Fruit fly (Drosophila melanogaster) whole organism, embryonic: ENCODE measurements around the gene Bhmt.

ENCODE experiments used
- Atf6 ChIP-seq: fragments of 200-800 bp; sonication (Bioruptor generic); IDR thresholded peaks from 2 replicates; pipeline ENCODE4 v1.3.6; 2022; ENCODE audit warnings: missing biosample characterization, missing genetic modification characterization
- B-H2 ChIP-seq: fragments of 200-800 bp; sonication (Bioruptor generic); optimal IDR thresholded peaks from 2 replicates; lab custom pipeline; 2018; ENCODE audit warnings: missing biosample characterization, mild to moderate bottlenecking, missing genetic modification characterization
- CG10209 ChIP-seq: fragments of 200-800 bp; sonication (Bioruptor generic); optimal IDR thresholded peaks from 3 replicates; lab custom pipeline; 2017; ENCODE audit warnings: missing biosample characterization, mild to moderate bottlenecking, missing genetic modification characterization, missing genetic modification reagents
- CG10321 ChIP-seq: fragments of 200-800 bp; sonication (Bioruptor generic); IDR thresholded peaks from 2 replicates; pipeline ENCODE4 v1.3.6; 2022; ENCODE audit warnings: missing biosample characterization, missing genetic modification characterization
- CG10431 ChIP-seq: fragments of 200-800 bp; sonication (Bioruptor generic); optimal IDR thresholded peaks from 3 replicates; lab custom pipeline; 2018; ENCODE audit warnings: missing biosample characterization, mild to moderate bottlenecking, missing genetic modification characterization
- CG10543 ChIP-seq: fragments of 200-800 bp; sonication (Bioruptor generic); optimal IDR thresholded peaks from 3 replicates; lab custom pipeline; 2017; ENCODE audit warnings: missing biosample characterization, mild to moderate bottlenecking, missing genetic modification characterization, moderate library complexity
- CG12155 ChIP-seq: fragments of 200-800 bp; sonication (Bioruptor generic); optimal IDR thresholded peaks from 3 replicates; lab custom pipeline; 2016; ENCODE audit warnings: missing biosample characterization, missing genetic modification characterization
- CG15073 ChIP-seq: fragments of 200-800 bp; sonication (Bioruptor generic); optimal IDR thresholded peaks from 2 replicates; lab custom pipeline; 2016; ENCODE audit warnings: missing biosample characterization, missing genetic modification characterization
- CG15269 ChIP-seq: fragments of 200-800 bp; sonication (Bioruptor generic); optimal IDR thresholded peaks from 2 replicates; lab custom pipeline; 2018; ENCODE audit warnings: missing biosample characterization, mild to moderate bottlenecking, missing genetic modification characterization, moderate library complexity
- CG17385 ChIP-seq: fragments of 200-800 bp; sonication (Bioruptor generic); optimal IDR thresholded peaks from 3 replicates; lab custom pipeline; 2018; ENCODE audit warnings: missing biosample characterization, mild to moderate bottlenecking, missing genetic modification characterization
- CG2875 ChIP-seq: fragments of 200-800 bp; sonication (Bioruptor generic); optimal IDR thresholded peaks from 2 replicates; lab custom pipeline; 2017; ENCODE audit warnings: missing biosample characterization, mild to moderate bottlenecking, missing genetic modification characterization, missing genetic modification reagents
- CG30403 ChIP-seq: fragments of 200-800 bp; sonication (Bioruptor generic); optimal IDR thresholded peaks from 3 replicates; lab custom pipeline; 2016; ENCODE audit warnings: missing biosample characterization, missing genetic modification characterization
- CG3847 ChIP-seq: fragments of 200-800 bp; sonication (Bioruptor generic); IDR thresholded peaks from 2 replicates; pipeline ENCODE4 v1.3.6; 2022; ENCODE audit warnings: missing biosample characterization, missing genetic modification characterization
- CG9215 ChIP-seq: fragments of 200-800 bp; sonication (Bioruptor generic); IDR thresholded peaks from 2 replicates; pipeline ENCODE4 v1.3.6; 2022; ENCODE audit warnings: missing biosample characterization, missing genetic modification characterization
- CG9932 ChIP-seq: fragments of 200-800 bp; sonication (Bioruptor generic); IDR thresholded peaks from 2 replicates; pipeline ENCODE4 v1.3.6; 2022; ENCODE audit warnings: missing biosample characterization, missing genetic modification characterization
- CoRest ChIP-seq: fragments of 200-800 bp; sonication (Bioruptor generic); optimal IDR thresholded peaks from 3 replicates; lab custom pipeline; 2018; ENCODE audit warnings: missing biosample characterization, mild to moderate bottlenecking, missing genetic modification characterization, moderate library complexity
- Dad ChIP-seq: fragments of 200-800 bp; sonication (Bioruptor generic); optimal IDR thresholded peaks from 3 replicates; lab custom pipeline; 2016; ENCODE audit warnings: missing biosample characterization, missing genetic modification characterization
- Fer1 ChIP-seq: fragments of 200-800 bp; sonication (Bioruptor generic); optimal IDR thresholded peaks from 2 replicates; lab custom pipeline; 2017; ENCODE audit warnings: missing biosample characterization, mild to moderate bottlenecking, missing genetic modification characterization
- HmgZ ChIP-seq: fragments of 200-800 bp; sonication (Bioruptor generic); optimal IDR thresholded peaks from 2 replicates; lab custom pipeline; 2018; ENCODE audit warnings: missing biosample characterization, mild to moderate bottlenecking, missing genetic modification characterization
- Ptx1 ChIP-seq: fragments of 200-800 bp; sonication (Bioruptor generic); IDR thresholded peaks from 2 replicates; pipeline ENCODE4 v1.3.6; 2022; ENCODE audit warnings: missing biosample characterization, missing genetic modification characterization
- Sox100B ChIP-seq: fragments of 200-800 bp; sonication (Bioruptor generic); optimal IDR thresholded peaks from 3 replicates; lab custom pipeline; 2018; ENCODE audit warnings: missing biosample characterization, mild to moderate bottlenecking, missing genetic modification characterization
- Taf1 ChIP-seq: fragments of 200-800 bp; sonication (Bioruptor generic); IDR thresholded peaks from 2 replicates; pipeline ENCODE4 v1.3.6; 2022; ENCODE audit warnings: missing biosample characterization, missing genetic modification characterization
- bcd ChIP-seq: fragments of 200-800 bp; sonication (Bioruptor generic); optimal IDR thresholded peaks from 2 replicates; lab custom pipeline; 2017; ENCODE audit warnings: missing biosample characterization, mild to moderate bottlenecking, missing genetic modification characterization
- br ChIP-seq: fragments of >200 bp; optimal IDR thresholded peaks from 2 replicates; lab custom pipeline; 2017
- bsh ChIP-seq, 2 experiments: fragments of 200-800 bp; sonication (Bioruptor generic); optimal IDR thresholded peaks; 2 replicates each; lab custom pipeline; 2017 to 2018; ENCODE audit warnings: mild to moderate bottlenecking in 2 of 2, missing biosample characterization in 2 of 2, missing genetic modification characterization in 2 of 2, moderate library complexity in 1 of 2
- chinmo ChIP-seq: fragments of 200-800 bp; sonication (Bioruptor generic); IDR thresholded peaks from 4 replicates; pipeline ENCODE4 v1.3.6; 2022; ENCODE audit warnings: missing biosample characterization, missing genetic modification characterization; ENCODE audit not compliant: partially characterized antibody
- dmrt11E ChIP-seq: fragments of 200-800 bp; sonication (Bioruptor generic); optimal IDR thresholded peaks from 3 replicates; lab custom pipeline; 2018; ENCODE audit warnings: missing biosample characterization, mild to moderate bottlenecking, missing genetic modification characterization, moderate library complexity
- dmrt99B ChIP-seq: fragments of 200-800 bp; sonication (Bioruptor generic); optimal IDR thresholded peaks from 2 replicates; lab custom pipeline; 2018; ENCODE audit warnings: missing biosample characterization, mild to moderate bottlenecking, missing genetic modification characterization, moderate library complexity
- ewg ChIP-seq: fragments of 200-800 bp; sonication (Bioruptor generic); optimal IDR thresholded peaks from 3 replicates; lab custom pipeline; 2017; ENCODE audit warnings: mild to moderate bottlenecking, missing biosample characterization, missing genetic modification reagents, missing genetic modification characterization
- fd3F ChIP-seq: fragments of 200-800 bp; sonication (Bioruptor generic); optimal IDR thresholded peaks from 2 replicates; lab custom pipeline; 2018; ENCODE audit warnings: missing biosample characterization, mild to moderate bottlenecking, missing genetic modification characterization, moderate library complexity
- grau ChIP-seq: fragments of 200-800 bp; optimal IDR thresholded peaks from 3 replicates; lab custom pipeline; 2019; ENCODE audit warnings: missing biosample characterization, mild to moderate bottlenecking, missing genetic modification characterization, moderate library complexity
- hkb ChIP-seq, 2 experiments: fragments of 200-800 bp in 1 of 2; fragments of >200 bp in 1 of 2; sonication (Bioruptor generic) in 1 of 2; IDR thresholded peaks in 1 of 2; optimal IDR thresholded peaks in 1 of 2; 2 replicates each; pipeline versions ENCODE4 v1.3.6 to Lab custom; 2017 to 2022; ENCODE audit warnings: missing biosample characterization in 1 of 2, missing genetic modification characterization in 1 of 2
- kah ChIP-seq: fragments of 200-800 bp; sonication (Bioruptor generic); optimal IDR thresholded peaks from 2 replicates; lab custom pipeline; 2018; ENCODE audit warnings: missing biosample characterization, mild to moderate bottlenecking, missing genetic modification characterization
- kni ChIP-seq: fragments of 200-800 bp; sonication (Bioruptor generic); optimal IDR thresholded peaks from 3 replicates; lab custom pipeline; 2017; ENCODE audit warnings: mild to moderate bottlenecking, missing biosample characterization, missing genetic modification reagents, missing genetic modification characterization
- lab ChIP-seq: fragments of 200-800 bp; sonication (Bioruptor generic); optimal IDR thresholded peaks from 3 replicates; lab custom pipeline; 2017; ENCODE audit warnings: missing biosample characterization, missing genetic modification characterization, mild to moderate bottlenecking, moderate library complexity, missing genetic modification reagents
- lmd ChIP-seq: fragments of 200-800 bp; sonication (Bioruptor generic); IDR thresholded peaks from 2 replicates; pipeline ENCODE4 v1.3.6; 2022; ENCODE audit warnings: missing biosample characterization, missing genetic modification characterization
- pan ChIP-seq, 4 experiments: fragments of >200 bp in 3 of 4; fragments of 200-800 bp in 1 of 4; sonication (Bioruptor generic) in 1 of 4; optimal IDR thresholded peaks in 3 of 4; IDR thresholded peaks in 1 of 4; 2 replicates each; pipeline versions ENCODE4 v1.3.6 to Lab custom; 2017 to 2022; ENCODE audit warnings: missing biosample characterization in 2 of 4, missing genetic modification characterization in 2 of 4, mixed read lengths in 1 of 4
- pho ChIP-seq: fragments of 200-800 bp; sonication (Bioruptor generic); optimal IDR thresholded peaks from 2 replicates; lab custom pipeline; 2016; ENCODE audit warnings: missing biosample characterization, missing genetic modification characterization
- phol ChIP-seq: fragments of 200-800 bp; sonication (Bioruptor generic); optimal IDR thresholded peaks from 3 replicates; lab custom pipeline; 2018; ENCODE audit warnings: missing biosample characterization, mild to moderate bottlenecking, missing genetic modification characterization, moderate library complexity
- prd ChIP-seq, 3 experiments: fragments of >200 bp in 2 of 3; fragments of 200-800 bp in 1 of 3; sonication (Bioruptor generic) in 1 of 3; optimal IDR thresholded peaks in 2 of 3; IDR thresholded peaks in 1 of 3; 2 replicates in 2 of 3; 3 replicates in 1 of 3; pipeline versions ENCODE4 v1.3.6 to Lab custom; 2017 to 2022; ENCODE audit warnings: missing biosample characterization in 1 of 3, missing genetic modification characterization in 1 of 3
- psq ChIP-seq: fragments of 200-800 bp; sonication (Bioruptor generic); optimal IDR thresholded peaks from 2 replicates; lab custom pipeline; 2017; ENCODE audit warnings: missing biosample characterization, missing genetic modification characterization
- slbo ChIP-seq: fragments of 200-800 bp; sonication (Bioruptor generic); IDR thresholded peaks from 2 replicates; pipeline ENCODE4 v1.3.6; 2022; ENCODE audit warnings: missing biosample characterization, missing genetic modification characterization
- vnd ChIP-seq: fragments of 200-800 bp; sonication (Bioruptor generic); IDR thresholded peaks from 3 replicates; pipeline ENCODE4 v1.3.6; 2022; ENCODE audit warnings: missing biosample characterization, missing genetic modification characterization; ENCODE audit not compliant: partially characterized antibody
- vvl ChIP-seq: fragments of 200-800 bp; sonication (Bioruptor generic); IDR thresholded peaks from 2 replicates; pipeline ENCODE4 v1.3.6; 2022; ENCODE audit warnings: missing biosample characterization, missing genetic modification characterization
- zen ChIP-seq: fragments of 200-800 bp; sonication (Bioruptor generic); optimal IDR thresholded peaks from 3 replicates; lab custom pipeline; 2018; ENCODE audit warnings: missing biosample characterization, mild to moderate bottlenecking, missing genetic modification characterization, moderate library complexity
- zfh1 ChIP-seq: fragments of 200-800 bp; sonication (Bioruptor generic); IDR thresholded peaks from 3 replicates; pipeline ENCODE4 v1.3.6; 2022; ENCODE audit warnings: missing biosample characterization, missing genetic modification characterization

Gene Bhmt

DNA sequence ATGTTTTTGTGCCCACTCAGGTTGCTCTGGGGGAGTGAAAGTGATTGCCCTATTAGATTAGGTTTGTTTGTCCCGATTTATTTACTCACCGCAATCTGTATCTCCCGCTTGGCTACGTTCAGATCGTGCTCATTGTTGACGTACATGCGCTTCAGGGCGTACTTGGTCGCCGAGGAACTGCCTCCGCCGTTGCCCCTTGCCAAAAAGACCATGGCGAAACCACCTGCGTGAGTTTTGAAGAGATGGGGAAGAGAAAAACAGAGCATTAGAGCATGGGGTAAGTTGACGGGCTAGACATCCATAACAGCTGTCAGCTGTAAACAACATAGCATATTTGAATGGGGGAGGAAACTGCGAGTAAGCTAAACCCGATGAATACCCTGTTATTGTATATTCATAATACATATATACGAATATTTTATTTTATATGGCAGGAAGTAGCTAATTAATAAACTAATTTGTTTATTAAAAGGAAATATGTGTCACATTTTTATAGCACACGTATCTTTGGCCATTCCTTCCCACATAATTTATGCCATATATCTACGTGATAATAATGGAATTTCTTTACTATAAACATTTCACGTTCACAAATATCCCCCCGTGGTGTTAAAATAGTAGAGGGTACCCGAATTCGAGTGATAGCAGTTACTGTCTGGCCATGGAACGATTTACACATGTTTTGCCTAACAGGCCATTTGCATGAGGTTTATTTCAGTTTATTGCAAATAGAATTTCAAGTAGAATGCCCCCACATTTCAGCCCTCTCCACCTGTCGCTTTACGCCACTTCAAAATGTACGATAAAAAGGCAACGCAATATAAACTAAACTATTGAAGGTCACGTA, 8.5 kb upstream of the Bhmt start (continued):
- TF ChIP-seq CG15073 (GFP tag; lab: Kevin White, UChicago), result no peak
- peak; percentile 54 for TF ChIP-seq CG15269 (tag; lab: Kevin White, UChicago)
- peak; percentile 74; the same call in 1 of the 4 replicates for TF ChIP-seq chinmo
- peak; percentile 51 for TF ChIP-seq CoRest (tag; lab: Kevin White, UChicago)
- no peak for TF ChIP-seq CG17385 (GFP tag; lab: Kevin White, UChicago)
- peak; percentile 6 for TF ChIP-seq B-H2 (GFP tag; lab: Kevin White, UChicago)
- peak; percentile 57; the same call in 1 of the 2 replicates for TF ChIP-seq Atf6 (GFP tag; lab: Robert Waterston, UW)
- TF ChIP-seq grau (tag; lab: Kevin White, UChicago), result peak; percentile 53
- TF ChIP-seq bsh (GFP tag; optimal IDR thresholded peaks at IDR 0.05; lab: Kevin White, UChicago), result peak in 1 of 2 experiments; percentile 3
- no peak for TF ChIP-seq Dad (GFP tag; lab: Kevin White, UChicago)
- no peak for TF ChIP-seq vnd (GFP tag; lab: Robert Waterston, UW)
- TF ChIP-seq vvl (GFP tag; lab: Robert Waterston, UW), result 0 out of 2 replicates have a peak, but pooled peaks have one; percentile 44
- TF ChIP-seq Taf1 (GFP tag; lab: Robert Waterston, UW), result peak; percentile 56
- no peak for TF ChIP-seq hkb (optimal IDR thresholded peaks at IDR 0.05; lab: Kevin White, UChicago)
- 0 out of 2 replicates have a peak, but pooled peaks have one; percentile 36 for TF ChIP-seq hkb (GFP tag; IDR thresholded peaks at IDR 0.05; lab: Robert Waterston, UW)
- TF ChIP-seq dmrt11E (tag; lab: Kevin White, UChicago), result peak; percentile 16
- TF ChIP-seq Fer1 (GFP tag; lab: Kevin White, UChicago), result peak; percentile 54
- no peak for TF ChIP-seq psq (GFP tag; lab: Kevin White, UChicago)
- peak; percentile 13 for TF ChIP-seq CG10543 (GFP tag; lab: Kevin White, UChicago)
- TF ChIP-seq lab (GFP tag; lab: Kevin White, UChicago), result peak; percentile 59
- TF ChIP-seq pho (GFP tag; lab: Kevin White, UChicago), result no peak
- TF ChIP-seq br (lab: Kevin White, UChicago), result no peak
- TF ChIP-seq slbo (GFP tag; lab: Robert Waterston, UW), result peak; percentile 74
- no peak for TF ChIP-seq HmgZ (tag; lab: Kevin White, UChicago)
- TF ChIP-seq kah, result peak; percentile 75
- peak; percentile 19; the same call in 1 of the 2 replicates for TF ChIP-seq CG9932
- no peak for TF ChIP-seq prd (optimal IDR thresholded peaks at IDR 0.05; lab: Kevin White, UChicago)
- peak; percentile 33; the same call in 1 of the 3 replicates for TF ChIP-seq prd (GFP tag; IDR thresholded peaks at IDR 0.05; lab: Robert Waterston, UW)
- TF ChIP-seq CG9215 (GFP tag; lab: Robert Waterston, UW), result peak; percentile 5; the same call in 1 of the 2 replicates
- TF ChIP-seq CG10209, result peak; percentile 30
- peak; percentile 28 for TF ChIP-seq Sox100B (GFP tag; lab: Kevin White, UChicago)
- TF ChIP-seq lmd (GFP tag; lab: Robert Waterston, UW), result peak; percentile 58
- peak in 1 of 2 experiments; percentile 16 for TF ChIP-seq pan (optimal IDR thresholded peaks at IDR 0.05; lab: Kevin White, UChicago)
- TF ChIP-seq pan (GFP tag; optimal IDR thresholded peaks at IDR 0.05 in 1 of 2, IDR thresholded peaks at IDR 0.05 in 1 of 2), result peak in 1 of 2 experiments; percentile 10
- TF ChIP-seq CG10431 (GFP tag; lab: Kevin White, UChicago), result no peak
- TF ChIP-seq CG2875, result no peak
- peak; percentile 60 for TF ChIP-seq Ptx1
- peak; percentile 41 for TF ChIP-seq CG3847 (GFP tag; lab: Robert Waterston, UW)
- peak; percentile 32 for TF ChIP-seq dmrt99B
- peak; percentile 24 for TF ChIP-seq bcd (GFP tag; lab: Kevin White, UChicago)
- no peak for TF ChIP-seq kni
- TF ChIP-seq phol (tag; lab: Kevin White, UChicago), result peak; percentile 37
- TF ChIP-seq CG12155 (GFP tag; lab: Kevin White, UChicago), result no peak
- TF ChIP-seq CG30403 (GFP tag; lab: Kevin White, UChicago), result no peak
- TF ChIP-seq CG10321, result no peak
- TF ChIP-seq ewg (GFP tag; lab: Kevin White, UChicago), result peak; percentile 7
- TF ChIP-seq zen (tag; lab: Kevin White, UChicago), result peak; percentile 4
- TF ChIP-seq zfh1 (GFP tag; lab: Robert Waterston, UW), result no peak
- TF ChIP-seq fd3F, result peak; percentile 43
